Worm (Caenorhabditis elegans) whole organism, L1 larva: ENCODE results near the gene irld-42.

ENCODE experiments used
- ceh-82 ChIP-seq, 3 experiments: fragments of 150-350 bp in 1 of 3; sonication (generic microtip) in 2 of 3; optimal IDR thresholded peaks; 2 replicates each; lab custom pipeline; 2014 to 2017; ENCODE audit warnings: missing biosample characterization in 3 of 3, missing genetic modification characterization in 3 of 3
- ces-1 ChIP-seq: fragments of 150-350 bp; optimal IDR thresholded peaks from 2 replicates; lab custom pipeline; 2014; ENCODE audit warnings: missing biosample characterization, missing genetic modification reagents, missing genetic modification characterization
- mdl-1 ChIP-seq, 2 experiments: fragments of 150-350 bp; optimal IDR thresholded peaks; 2 replicates each; lab custom pipeline; 2014 to 2017; ENCODE audit warnings: missing biosample characterization in 2 of 2, missing genetic modification characterization in 2 of 2, inconsistent platforms in 1 of 2
- nhr-237 ChIP-seq: fragments of 150-350 bp; optimal IDR thresholded peaks from 2 replicates; lab custom pipeline; 2014; ENCODE audit warnings: missing biosample characterization, missing genetic modification characterization

- TF ChIP-seq ceh-82 (tag; optimal IDR thresholded peaks at IDR 0.05; lab: Kevin White, UChicago) = no peak
- TF ChIP-seq mdl-1 (tag; optimal IDR thresholded peaks at IDR 0.05; lab: Kevin White, UChicago) = no peak
- no peak for TF ChIP-seq nhr-237 (tag; lab: Kevin White, UChicago)
- no peak for TF ChIP-seq ces-1 (GFP tag; lab: Kevin White, UChicago)
Observed at ce11 chrV:1631148-1631547, 37.2 kb upstream of the irld-42 start, which contains the start of gene Y46H3D.8.
